Fruit fly (Drosophila melanogaster) whole organism, embryonic: ENCODE measurements around the gene CG32023.

Experiments
- Ada2b ChIP-seq: fragments of 200-800 bp; sonication (Bioruptor generic); IDR thresholded peaks from 2 replicates; pipeline ENCODE4 v1.3.6; 2022; ENCODE audit warnings: missing biosample characterization, missing genetic modification characterization
- B-H2 ChIP-seq: fragments of 200-800 bp; sonication (Bioruptor generic); optimal IDR thresholded peaks from 2 replicates; lab custom pipeline; 2018; ENCODE audit warnings: missing biosample characterization, mild to moderate bottlenecking, missing genetic modification characterization
- CG1024 ChIP-seq: fragments of 200-800 bp; sonication (Bioruptor generic); IDR thresholded peaks from 2 replicates; pipeline ENCODE4 v1.3.6; 2022; ENCODE audit warnings: missing biosample characterization, missing genetic modification characterization
- CG10462 ChIP-seq: fragments of 200-800 bp; sonication (Bioruptor generic); optimal IDR thresholded peaks from 2 replicates; lab custom pipeline; 2016; ENCODE audit warnings: missing biosample characterization, missing genetic modification characterization
- CG10959 ChIP-seq: fragments of 200-800 bp; sonication (Bioruptor generic); IDR thresholded peaks from 2 replicates; pipeline ENCODE4 v1.3.6; 2022; ENCODE audit warnings: missing biosample characterization, missing genetic modification characterization
- CG11085 ChIP-seq: fragments of 200-800 bp; sonication (Bioruptor generic); IDR thresholded peaks from 2 replicates; pipeline ENCODE4 v1.3.6; 2022; ENCODE audit warnings: missing biosample characterization, missing genetic modification characterization
- CG11504 ChIP-seq: fragments of 200-800 bp; sonication (Bioruptor generic); optimal IDR thresholded peaks from 3 replicates; lab custom pipeline; 2019; ENCODE audit warnings: missing biosample characterization, mild to moderate bottlenecking, missing genetic modification characterization, moderate library complexity
- CG11696 ChIP-seq: fragments of 200-800 bp; sonication (Bioruptor generic); IDR thresholded peaks from 2 replicates; pipeline ENCODE4 v1.3.6; 2022; ENCODE audit warnings: missing biosample characterization, missing genetic modification characterization
- CG14965 ChIP-seq: fragments of 200-800 bp; sonication (Bioruptor generic); optimal IDR thresholded peaks from 2 replicates; lab custom pipeline; 2016; ENCODE audit warnings: missing biosample characterization, missing genetic modification characterization, borderline replicate concordance
- CG17328 ChIP-seq: fragments of 200-800 bp; sonication (Bioruptor generic); IDR thresholded peaks from 2 replicates; pipeline ENCODE4 v1.3.6; 2022; ENCODE audit warnings: missing biosample characterization, missing genetic modification characterization
- CG17359 ChIP-seq: fragments of 200-800 bp; sonication (Bioruptor generic); optimal IDR thresholded peaks from 3 replicates; lab custom pipeline; 2018; ENCODE audit warnings: missing biosample characterization, mild to moderate bottlenecking, missing genetic modification characterization, moderate library complexity
- CG17385 ChIP-seq: fragments of 200-800 bp; sonication (Bioruptor generic); optimal IDR thresholded peaks from 3 replicates; lab custom pipeline; 2018; ENCODE audit warnings: missing biosample characterization, mild to moderate bottlenecking, missing genetic modification characterization
- CG2199 ChIP-seq: fragments of 200-800 bp; sonication (Bioruptor generic); IDR thresholded peaks from 3 replicates; pipeline ENCODE4 v1.3.6; 2022; ENCODE audit warnings: missing biosample characterization, missing genetic modification characterization
- CG2875 ChIP-seq: fragments of 200-800 bp; sonication (Bioruptor generic); optimal IDR thresholded peaks from 2 replicates; lab custom pipeline; 2017; ENCODE audit warnings: missing biosample characterization, mild to moderate bottlenecking, missing genetic modification characterization, missing genetic modification reagents
- CG32767 ChIP-seq: fragments of 200-800 bp; sonication (Bioruptor generic); IDR thresholded peaks from 2 replicates; pipeline ENCODE4 v1.3.6; 2022; ENCODE audit warnings: missing biosample characterization, missing genetic modification characterization
- CG32772 ChIP-seq: fragments of 200-800 bp; sonication (Bioruptor generic); IDR thresholded peaks from 2 replicates; pipeline ENCODE4 v1.3.6; 2022; ENCODE audit warnings: missing biosample characterization, missing genetic modification characterization
- CG3407 ChIP-seq: fragments of 200-800 bp; sonication (Bioruptor generic); optimal IDR thresholded peaks from 2 replicates; lab custom pipeline; 2018; ENCODE audit warnings: missing biosample characterization, mild to moderate bottlenecking, missing genetic modification characterization
- CG4730 ChIP-seq: fragments of 200-800 bp; sonication (Bioruptor generic); IDR thresholded peaks from 2 replicates; pipeline ENCODE4 v1.3.6; 2022; ENCODE audit warnings: missing biosample characterization, missing genetic modification characterization
- CG4854 ChIP-seq: fragments of 200-800 bp; sonication (Bioruptor generic); optimal IDR thresholded peaks from 2 replicates; lab custom pipeline; 2016; ENCODE audit warnings: missing biosample characterization, missing genetic modification characterization, inconsistent platforms
- CG5953 ChIP-seq: fragments of 200-800 bp; sonication (Bioruptor generic); IDR thresholded peaks from 2 replicates; pipeline ENCODE4 v1.3.6; 2022; ENCODE audit warnings: missing biosample characterization, missing genetic modification characterization
- CG7556 ChIP-seq: fragments of 200-800 bp; sonication (Bioruptor generic); optimal IDR thresholded peaks from 2 replicates; lab custom pipeline; 2017; ENCODE audit warnings: missing biosample characterization, mild to moderate bottlenecking, missing genetic modification characterization
- CG8478 ChIP-seq: fragments of >200 bp; optimal IDR thresholded peaks from 2 replicates; lab custom pipeline; 2018
- CG8765 ChIP-seq: fragments of 200-800 bp; sonication (Bioruptor generic); IDR thresholded peaks from 2 replicates; pipeline ENCODE4 v1.3.6; 2022; ENCODE audit warnings: missing biosample characterization, missing genetic modification characterization
- H15 ChIP-seq: fragments of 200-800 bp; sonication (Bioruptor generic); IDR thresholded peaks from 3 replicates; pipeline ENCODE4 v1.3.6; 2022; ENCODE audit warnings: missing biosample characterization, missing genetic modification characterization
- Hr51 ChIP-seq, 2 experiments: fragments of 200-800 bp; sonication (Bioruptor generic); optimal IDR thresholded peaks; 2 replicates in 1 of 2; 3 replicates in 1 of 2; lab custom pipeline; 2016 to 2018; ENCODE audit warnings: missing biosample characterization in 2 of 2, missing genetic modification characterization in 2 of 2, mild to moderate bottlenecking in 1 of 2, moderate library complexity in 1 of 2
- Lim3 ChIP-seq: fragments of 200-800 bp; sonication (Bioruptor generic); IDR thresholded peaks from 2 replicates; pipeline ENCODE4 v1.3.6; 2022; ENCODE audit warnings: missing biosample characterization, missing genetic modification characterization
- Oaz ChIP-seq: fragments of 200-800 bp; sonication (Bioruptor generic); IDR thresholded peaks from 2 replicates; pipeline ENCODE4 v1.3.6; 2022; ENCODE audit warnings: missing biosample characterization, missing genetic modification characterization
- Optix ChIP-seq: fragments of 200-800 bp; sonication (Bioruptor generic); IDR thresholded peaks from 3 replicates; pipeline ENCODE4 v1.3.6; 2022; ENCODE audit warnings: missing biosample characterization, missing genetic modification characterization
- Ptx1 ChIP-seq: fragments of 200-800 bp; sonication (Bioruptor generic); IDR thresholded peaks from 2 replicates; pipeline ENCODE4 v1.3.6; 2022; ENCODE audit warnings: missing biosample characterization, missing genetic modification characterization
- Sin3A ChIP-seq: fragments of >200 bp; optimal IDR thresholded peaks from 2 replicates; lab custom pipeline; 2018
- Xrp1 ChIP-seq: fragments of 200-800 bp; sonication (Bioruptor generic); IDR thresholded peaks from 2 replicates; pipeline ENCODE4 v1.3.6; 2022; ENCODE audit warnings: missing biosample characterization, missing genetic modification characterization
- bigmax ChIP-seq: fragments of 200-800 bp; sonication (Bioruptor generic); optimal IDR thresholded peaks from 2 replicates; lab custom pipeline; 2018; ENCODE audit warnings: missing biosample characterization, mild to moderate bottlenecking, missing genetic modification characterization
- cas ChIP-seq: fragments of 200-800 bp; sonication (Bioruptor generic); IDR thresholded peaks from 2 replicates; pipeline ENCODE4 v1.3.6; 2022; ENCODE audit warnings: missing biosample characterization, missing genetic modification characterization
- cg ChIP-seq: fragments of 200-800 bp; sonication (Bioruptor generic); optimal IDR thresholded peaks from 3 replicates; lab custom pipeline; 2019; ENCODE audit warnings: missing biosample characterization, mild to moderate bottlenecking, missing genetic modification characterization, moderate library complexity
- chm ChIP-seq: fragments of 200-800 bp; sonication (Bioruptor generic); IDR thresholded peaks from 2 replicates; pipeline ENCODE4 v1.3.6; 2022; ENCODE audit warnings: missing biosample characterization, missing genetic modification characterization
- dati ChIP-seq: fragments of 200-800 bp; sonication (Bioruptor generic); IDR thresholded peaks from 2 replicates; pipeline ENCODE4 v1.3.6; 2022; ENCODE audit warnings: missing biosample characterization, missing genetic modification characterization
- dysf ChIP-seq: fragments of 200-800 bp; sonication (Bioruptor generic); IDR thresholded peaks from 3 replicates; pipeline ENCODE4 v1.3.6; 2022; ENCODE audit warnings: missing biosample characterization, missing genetic modification characterization
- gsb-n ChIP-seq: fragments of 200-800 bp; sonication (Bioruptor generic); optimal IDR thresholded peaks from 3 replicates; lab custom pipeline; 2018; ENCODE audit warnings: missing biosample characterization, mild to moderate bottlenecking, missing genetic modification characterization
- ham ChIP-seq: fragments of 200-800 bp; sonication (Bioruptor generic); IDR thresholded peaks from 2 replicates; pipeline ENCODE4 v1.3.6; 2022; ENCODE audit warnings: missing biosample characterization, missing genetic modification characterization
- hb ChIP-seq: fragments of 200-800 bp; sonication (Bioruptor generic); IDR thresholded peaks from 3 replicates; pipeline ENCODE4 v1.3.6; 2022; ENCODE audit warnings: missing biosample characterization, missing genetic modification characterization; ENCODE audit not compliant: partially characterized antibody
- lov ChIP-seq, 2 experiments: fragments of 200-800 bp in 1 of 2; fragments of >200 bp in 1 of 2; sonication (Bioruptor generic) in 1 of 2; IDR thresholded peaks in 1 of 2; optimal IDR thresholded peaks in 1 of 2; 2 replicates in 1 of 2; 3 replicates in 1 of 2; pipeline versions ENCODE4 v1.3.6 to Lab custom; 2017 to 2022; ENCODE audit warnings: missing biosample characterization in 1 of 2, missing genetic modification characterization in 1 of 2
- mld ChIP-seq: fragments of 200-800 bp; sonication (Bioruptor generic); IDR thresholded peaks from 3 replicates; pipeline ENCODE4 v1.3.6; 2022; ENCODE audit warnings: missing biosample characterization, missing genetic modification characterization; ENCODE audit not compliant: partially characterized antibody
- nau ChIP-seq: fragments of 200-800 bp; sonication (Bioruptor generic); optimal IDR thresholded peaks from 3 replicates; lab custom pipeline; 2017; ENCODE audit warnings: missing biosample characterization, mild to moderate bottlenecking, missing genetic modification characterization, missing genetic modification reagents
- odd ChIP-seq: fragments of 200-800 bp; sonication (Bioruptor generic); optimal IDR thresholded peaks from 2 replicates; lab custom pipeline; 2017; ENCODE audit warnings: missing biosample characterization, mild to moderate bottlenecking, missing genetic modification characterization
- pzg ChIP-seq: fragments of 200-800 bp; sonication (Bioruptor generic); optimal IDR thresholded peaks from 3 replicates; lab custom pipeline; 2018; ENCODE audit warnings: missing biosample characterization, mild to moderate bottlenecking, missing genetic modification characterization, moderate library complexity
- slbo ChIP-seq: fragments of 200-800 bp; sonication (Bioruptor generic); IDR thresholded peaks from 2 replicates; pipeline ENCODE4 v1.3.6; 2022; ENCODE audit warnings: missing biosample characterization, missing genetic modification characterization
- sqz ChIP-seq: fragments of 200-800 bp; sonication (Bioruptor generic); optimal IDR thresholded peaks from 3 replicates; lab custom pipeline; 2018; ENCODE audit warnings: missing biosample characterization, mild to moderate bottlenecking, missing genetic modification characterization
- ssp ChIP-seq: fragments of 200-800 bp; sonication (Bioruptor generic); IDR thresholded peaks from 2 replicates; pipeline ENCODE4 v1.3.6; 2022; ENCODE audit warnings: missing biosample characterization, missing genetic modification characterization
- trh ChIP-seq: fragments of 200-800 bp; sonication (Bioruptor generic); optimal IDR thresholded peaks from 2 replicates; lab custom pipeline; 2016; ENCODE audit warnings: missing biosample characterization, missing genetic modification characterization
- ttk ChIP-seq: fragments of 200-800 bp; sonication (Bioruptor generic); IDR thresholded peaks from 2 replicates; pipeline ENCODE4 v2.1.2; 2022; ENCODE audit warnings: missing biosample characterization, missing genetic modification characterization
- usp ChIP-seq: fragments of >200 bp; optimal IDR thresholded peaks from 2 replicates; lab custom pipeline; 2017; ENCODE audit warnings: missing biosample characterization, missing genetic modification characterization
- yki ChIP-seq: fragments of >200 bp; optimal IDR thresholded peaks from 3 replicates; lab custom pipeline; 2018

The CG32023 gene

DNA sequence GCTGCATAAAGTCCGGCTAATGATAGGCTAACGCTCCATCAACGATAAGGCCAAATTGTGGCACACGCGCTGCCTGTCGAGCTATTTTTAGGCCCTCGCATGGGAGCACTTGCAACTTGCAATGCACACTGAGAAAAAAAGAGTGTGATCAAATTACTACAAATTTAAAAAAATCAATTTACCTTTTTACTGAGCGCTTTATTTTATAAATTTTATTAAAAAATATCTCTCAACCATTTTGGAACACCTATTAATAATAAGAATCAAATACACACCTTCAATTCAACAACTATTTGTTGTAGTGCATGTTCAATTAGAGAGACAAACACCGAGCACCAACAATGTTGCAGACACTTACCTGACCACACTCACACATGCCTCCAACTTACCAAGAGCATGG lies 38.5 kb downstream of the CG32023 start (continued):
- peak; percentile 53 for TF ChIP-seq CG32772
- peak; percentile 47; the same call in 1 of the 2 replicates for TF ChIP-seq dati (GFP tag; lab: Robert Waterston, UW)
- TF ChIP-seq cas: no peak
- 0 out of 2 replicates have a peak, but pooled peaks have one; percentile 8 for TF ChIP-seq CG11696
- TF ChIP-seq CG17359 (tag; lab: Kevin White, UChicago): no peak
- peak; percentile 67 for TF ChIP-seq Xrp1 (GFP tag; lab: Robert Waterston, UW)
- TF ChIP-seq Optix (GFP tag; lab: Robert Waterston, UW): peak; percentile 54; the same call in 1 of the 3 replicates
- TF ChIP-seq yki: no peak
- TF ChIP-seq ttk (GFP tag; lab: Robert Waterston, UW): peak; percentile 62
- TF ChIP-seq Lim3 (GFP tag; lab: Robert Waterston, UW): peak; percentile 42
- TF ChIP-seq B-H2: no peak
- no peak for TF ChIP-seq odd (GFP tag; lab: Kevin White, UChicago)
- TF ChIP-seq bigmax: no peak
- TF ChIP-seq CG10959 (GFP tag; lab: Robert Waterston, UW): peak; percentile 37
- TF ChIP-seq CG11504 (tag; lab: Kevin White, UChicago): peak; percentile 96
- TF ChIP-seq mld (GFP tag; lab: Robert Waterston, UW): no peak
- no peak for TF ChIP-seq nau (GFP tag; lab: Kevin White, UChicago)
- no peak for TF ChIP-seq CG14965 (GFP tag; lab: Kevin White, UChicago)
- TF ChIP-seq CG4854: no peak
- TF ChIP-seq ham (GFP tag; lab: Robert Waterston, UW): no peak
- no peak; the same call in 1 of the 2 replicates for TF ChIP-seq CG32767 (GFP tag; lab: Robert Waterston, UW)
- no peak for TF ChIP-seq CG7556 (GFP tag; lab: Kevin White, UChicago)
- TF ChIP-seq Sin3A: no peak
- peak; percentile 85 for TF ChIP-seq CG17328 (GFP tag; lab: Robert Waterston, UW)
- no peak; the same call in 2 of the 3 replicates for TF ChIP-seq dysf (GFP tag; lab: Robert Waterston, UW)
- TF ChIP-seq CG5953: peak; percentile 59
- TF ChIP-seq CG4730 (GFP tag; lab: Robert Waterston, UW): peak; percentile 8; the same call in 1 of the 2 replicates
- no peak for TF ChIP-seq pzg
- TF ChIP-seq CG2875: no peak
- peak; percentile 12 for TF ChIP-seq Ptx1 (GFP tag; lab: Robert Waterston, UW)
- TF ChIP-seq CG1024 (GFP tag; lab: Robert Waterston, UW): peak; percentile 62
- TF ChIP-seq Oaz (GFP tag; lab: Robert Waterston, UW): peak; percentile 14
- TF ChIP-seq ssp: no peak
- no peak for TF ChIP-seq CG10462 (GFP tag; lab: Kevin White, UChicago)
- TF ChIP-seq lov (optimal IDR thresholded peaks at IDR 0.05; lab: Kevin White, UChicago): no peak
- peak; percentile 28; the same call in 2 of the 3 replicates for TF ChIP-seq lov (GFP tag; IDR thresholded peaks at IDR 0.05; lab: Robert Waterston, UW)
- TF ChIP-seq CG8765: peak; percentile 18; the same call in 1 of the 2 replicates
- peak; percentile 11; the same call in 1 of the 2 replicates for TF ChIP-seq CG11085 (GFP tag; lab: Robert Waterston, UW)
- no peak for TF ChIP-seq trh (GFP tag; lab: Kevin White, UChicago)
- no peak for TF ChIP-seq CG17385
- peak; percentile 5; the same call in 1 of the 2 replicates for TF ChIP-seq chm (GFP tag; lab: Robert Waterston, UW)
- no peak for TF ChIP-seq sqz (GFP tag; lab: Kevin White, UChicago)
- TF ChIP-seq hb (GFP tag; lab: Robert Waterston, UW): no peak
- TF ChIP-seq usp (GFP tag; lab: Kevin White, UChicago): no peak
- no peak for TF ChIP-seq Hr51 (GFP tag; optimal IDR thresholded peaks at IDR 0.05; lab: Kevin White, UChicago)
- TF ChIP-seq gsb-n (tag; lab: Kevin White, UChicago): peak; percentile 77
- no peak for TF ChIP-seq CG2199 (GFP tag; lab: Robert Waterston, UW)
- TF ChIP-seq CG3407 (GFP tag; lab: Kevin White, UChicago): no peak
- peak; percentile 10 for TF ChIP-seq cg (GFP tag; lab: Kevin White, UChicago)
- no peak; the same call in 1 of the 2 replicates for TF ChIP-seq slbo
- TF ChIP-seq Ada2b: peak; percentile 63
- no peak for TF ChIP-seq CG8478 (lab: Kevin White, UChicago)
- peak; percentile 66 for TF ChIP-seq H15 (GFP tag; lab: Robert Waterston, UW)
